Worm (Caenorhabditis elegans) whole organism, late embryonic: ENCODE results near the gene sid-3.

Experiments used
- C08G9.2 ChIP-seq: sonication (generic microtip); optimal IDR thresholded peaks from 2 replicates; lab custom pipeline; 2016; ENCODE audit warnings: mild to moderate bottlenecking, missing genetic modification characterization, moderate library complexity, missing compliant biosample characterization
- K09A11.1 ChIP-seq: sonication (generic microtip); optimal IDR thresholded peaks from 2 replicates; lab custom pipeline; 2017; ENCODE audit warnings: antibody characterized with exemption, mild to moderate bottlenecking, missing genetic modification characterization, missing compliant biosample characterization; ENCODE audit not compliant: insufficient read depth
- ceh-30 ChIP-seq: fragments of 150-350 bp; optimal IDR thresholded peaks from 2 replicates; lab custom pipeline; 2014; ENCODE audit warnings: missing biosample characterization, missing genetic modification characterization
- dve-1 ChIP-seq: sonication (generic microtip); optimal IDR thresholded peaks from 2 replicates; lab custom pipeline; 2017; ENCODE audit warnings: antibody characterized with exemption, mild to moderate bottlenecking, missing genetic modification characterization, missing compliant biosample characterization
- elt-2 ChIP-seq: sonication (generic microtip); optimal IDR thresholded peaks from 2 replicates; lab custom pipeline; 2016; ENCODE audit warnings: missing genetic modification reagents, missing genetic modification characterization, missing compliant biosample characterization
- fax-1 ChIP-seq: sonication (generic microtip); optimal IDR thresholded peaks from 2 replicates; lab custom pipeline; 2016; ENCODE audit warnings: missing genotype, missing genetic modification characterization, missing compliant biosample characterization
- hlh-13 ChIP-seq: fragments of 200-800 bp; sonication (Bioruptor generic); optimal IDR thresholded peaks from 2 replicates; lab custom pipeline; 2018; ENCODE audit warnings: mild to moderate bottlenecking, missing genetic modification characterization, missing compliant biosample characterization
- hlh-30 ChIP-seq: sonication (generic microtip); optimal IDR thresholded peaks from 2 replicates; lab custom pipeline; 2017; ENCODE audit warnings: antibody characterized with exemption, missing genetic modification characterization, missing compliant biosample characterization; ENCODE audit not compliant: insufficient read depth
- pax-1 ChIP-seq: fragments of 150-350 bp; optimal IDR thresholded peaks from 2 replicates; lab custom pipeline; 2014; ENCODE audit warnings: missing biosample characterization, missing genetic modification characterization
- pha-4 ChIP-seq: fragments of 150-350 bp; optimal IDR thresholded peaks from 2 replicates; lab custom pipeline; 2018; ENCODE audit warnings: missing biosample characterization, missing genetic modification reagents, missing genetic modification characterization
- syd-9 ChIP-seq: sonication (generic microtip); optimal IDR thresholded peaks from 2 replicates; lab custom pipeline; 2016; ENCODE audit warnings: mild to moderate bottlenecking, missing genetic modification characterization, moderate library complexity, missing compliant biosample characterization
- ttx-3 ChIP-seq: sonication (generic microtip); optimal IDR thresholded peaks from 2 replicates; lab custom pipeline; 2016; ENCODE audit warnings: missing genetic modification reagents, missing genetic modification characterization, missing compliant biosample characterization
- unc-42 ChIP-seq: sonication (generic microtip); optimal IDR thresholded peaks from 2 replicates; lab custom pipeline; 2016; ENCODE audit warnings: missing genotype, missing genetic modification characterization, missing compliant biosample characterization

DNA sequence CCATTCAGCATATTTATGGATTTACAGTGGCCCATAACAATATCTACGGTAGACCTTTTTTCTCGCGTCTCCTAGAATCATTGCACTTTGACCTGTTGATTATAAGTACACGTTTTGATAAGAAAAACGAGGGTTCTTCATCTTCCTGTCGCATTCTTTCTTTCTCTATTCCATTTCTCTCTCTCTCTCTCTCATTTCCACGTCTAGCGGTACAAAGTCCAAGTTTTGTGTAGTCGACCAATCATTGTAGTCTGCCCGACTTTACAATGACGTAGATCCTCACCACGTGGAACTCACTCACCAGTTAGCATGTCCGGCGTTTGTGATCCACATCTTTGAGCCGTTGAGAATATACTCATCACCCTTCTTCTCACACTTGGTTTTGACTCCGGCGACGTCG lies 30.0 kb downstream of the sid-3 start:
- TF ChIP-seq ceh-30 (tag; lab: Kevin White, UChicago) (no peak), syd-9 (tag; lab: Kevin White, UChicago) (no peak), C08G9.2 (tag; lab: Kevin White, UChicago) (no peak), ttx-3 (tag; lab: Kevin White, UChicago) (no peak), unc-42 (tag; lab: Kevin White, UChicago) (no peak), dve-1 (tag; lab: Kevin White, UChicago) (no peak), hlh-30 (tag; lab: Kevin White, UChicago) (no peak), K09A11.1 (no peak), fax-1 (tag; lab: Kevin White, UChicago) (no peak), elt-2 (tag; lab: Kevin White, UChicago) (no peak), hlh-13 (GFP tag; lab: Kevin White, UChicago) (no peak), pax-1 (no peak), pha-4 (tag; lab: Kevin White, UChicago) (no peak)
